Fruit fly (Drosophila melanogaster): ENCODE data around the gene CG31370.

CG31370 gene

DNA sequence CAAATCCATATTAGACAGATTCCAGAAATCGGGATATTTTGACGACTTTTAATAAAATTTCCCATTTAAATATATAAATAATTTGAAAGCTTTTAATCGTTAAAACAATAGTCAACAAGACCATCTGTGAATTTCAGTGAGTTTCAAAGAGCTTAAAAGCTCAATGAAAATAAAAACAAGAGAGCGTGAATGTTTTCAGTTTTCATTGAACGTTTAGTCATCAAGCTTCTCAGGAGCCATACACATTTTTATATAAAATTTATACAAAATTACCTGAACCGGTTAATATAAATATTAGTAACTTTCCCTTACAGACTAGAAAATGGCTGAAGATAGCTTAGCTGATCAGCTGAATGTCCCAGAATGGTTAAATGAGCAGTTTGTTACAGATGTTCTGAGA lies at the start of gene CG31370:
CG31370 (plus strand) TSS at position 226 of the 400 bp plus-strand sequence.
- no peak for TF ChIP-seq CG17801 (GFP tag; optimal IDR thresholded peaks at IDR 0.05; ENCODE audit: partially characterized antibody)

DNA sequence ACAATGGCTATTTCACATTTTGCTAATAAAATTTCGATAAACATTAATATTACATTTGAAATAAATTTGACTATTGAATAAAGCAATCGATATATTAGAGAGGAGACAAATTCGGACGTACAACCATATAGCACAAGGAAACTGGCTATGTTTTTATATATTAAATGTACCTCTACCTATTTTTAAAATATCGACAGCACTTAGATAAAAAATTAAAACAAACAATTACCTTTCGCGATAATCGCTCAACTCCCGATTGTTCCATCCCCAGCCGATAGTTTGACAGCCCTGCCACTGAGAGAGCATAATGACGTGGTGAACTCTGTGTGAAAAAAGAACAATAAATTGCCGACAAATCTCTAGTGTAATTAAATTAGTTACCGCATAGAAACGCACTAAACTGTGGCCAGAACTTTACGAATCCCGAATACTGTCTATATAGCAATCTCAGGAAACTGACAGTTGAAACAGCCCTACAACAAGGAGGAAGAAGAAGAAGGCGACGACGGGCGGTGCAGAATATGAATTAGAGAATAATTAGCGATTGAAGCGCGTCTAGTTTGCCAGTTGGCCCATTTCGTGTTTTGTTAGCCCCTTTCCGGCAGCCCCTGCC lies 43.5 kb upstream of the CG31370 start, which contains the start of gene CG11857:
CG11857 (plus strand) TSS at position 271 of the 613 bp plus-strand sequence.
- TF ChIP-seq CG17801 (GFP tag; optimal IDR thresholded peaks at IDR 0.05; ENCODE audit: partially characterized antibody) = peak; percentile 97

DNA sequence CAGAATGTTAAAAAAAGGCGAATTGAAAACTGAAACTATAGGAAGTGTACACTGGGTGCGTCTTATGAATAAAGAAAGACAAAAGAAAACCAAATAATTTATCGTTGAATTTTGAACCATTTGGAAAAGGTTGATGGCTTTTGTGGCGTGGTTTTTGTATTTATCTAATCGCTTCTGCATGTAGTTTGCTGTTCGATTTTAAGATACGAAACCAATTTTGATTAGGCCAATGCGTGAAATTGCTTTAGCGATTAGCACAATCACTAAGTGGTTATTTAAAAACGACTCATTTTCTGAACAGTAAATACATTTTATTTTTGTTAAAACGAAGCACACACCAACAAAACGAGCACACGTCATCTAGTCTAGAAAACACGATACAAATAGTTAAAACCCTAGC lies 41.6 kb upstream of the CG31370 start:
- no peak for TF ChIP-seq CG17801 (GFP tag; optimal IDR thresholded peaks at IDR 0.05; ENCODE audit: partially characterized antibody)

DNA sequence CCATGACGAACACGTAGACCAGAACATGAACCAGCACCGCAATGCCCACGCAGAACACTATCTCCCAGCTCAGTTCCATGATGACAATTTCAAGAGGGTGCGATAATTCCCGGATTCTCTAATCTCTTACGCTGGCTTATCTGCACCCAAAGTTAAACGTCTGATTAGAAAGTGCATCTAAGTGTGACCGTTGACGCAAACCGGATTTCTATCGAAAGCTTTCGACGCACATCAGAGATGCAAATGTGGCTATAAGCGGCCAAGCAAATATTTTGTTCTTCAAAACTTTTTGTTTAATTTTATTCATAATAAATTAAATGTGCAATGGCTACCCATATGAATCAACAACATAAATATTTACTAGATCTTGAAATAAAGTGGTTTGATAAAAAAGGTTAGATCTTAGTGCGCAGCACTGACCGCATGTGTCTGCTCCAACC lies 39.9 kb upstream of the CG31370 start, which contains the start of the genes Kdsr and CG11858:
Kdsr (minus strand) TSS at position 177 of the 440 bp plus-strand sequence.
CG11858 (plus strand) TSS at position 420 of the 440 bp plus-strand sequence.
- TF ChIP-seq CG17801 (GFP tag; optimal IDR thresholded peaks at IDR 0.05; ENCODE audit: partially characterized antibody) = peak; percentile 83

DNA sequence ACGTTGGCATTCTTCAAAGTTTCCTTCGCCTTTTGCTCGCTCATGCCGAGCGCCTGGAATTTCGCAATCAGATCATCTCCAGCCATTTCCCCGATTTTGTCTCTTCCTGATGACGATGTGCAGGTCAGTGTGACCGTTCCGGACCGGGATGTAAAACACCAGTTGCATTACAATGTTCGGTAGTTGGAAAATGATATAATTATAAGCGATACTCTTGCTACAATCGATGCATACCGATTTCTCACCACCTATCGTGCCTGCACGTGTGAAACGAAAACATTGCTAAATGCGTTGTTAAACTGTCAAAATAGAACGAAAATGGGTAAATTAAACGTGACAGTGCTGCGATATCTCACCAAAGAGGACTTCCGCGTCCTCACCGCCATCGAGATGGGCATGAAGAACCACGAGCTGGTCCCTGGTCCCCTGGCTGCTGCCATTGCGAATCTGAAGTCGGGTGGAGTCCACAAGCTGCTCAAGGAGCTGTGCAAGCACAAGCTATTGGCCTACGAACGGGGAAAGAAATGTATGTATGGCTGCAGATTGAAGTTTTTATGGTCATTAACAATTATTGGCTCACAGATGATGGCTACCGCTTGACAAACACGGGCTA lies 36.6 kb upstream of the CG31370 start, which contains the start of the genes GlnRS and RIOK2:
GlnRS (minus strand) TSS at position 133 of the 613 bp plus-strand sequence.
RIOK2 (plus strand) TSS at position 256 of the 613 bp plus-strand sequence.
- TF ChIP-seq CG17801 (GFP tag; optimal IDR thresholded peaks at IDR 0.05; ENCODE audit: partially characterized antibody) = peak; percentile 65

DNA sequence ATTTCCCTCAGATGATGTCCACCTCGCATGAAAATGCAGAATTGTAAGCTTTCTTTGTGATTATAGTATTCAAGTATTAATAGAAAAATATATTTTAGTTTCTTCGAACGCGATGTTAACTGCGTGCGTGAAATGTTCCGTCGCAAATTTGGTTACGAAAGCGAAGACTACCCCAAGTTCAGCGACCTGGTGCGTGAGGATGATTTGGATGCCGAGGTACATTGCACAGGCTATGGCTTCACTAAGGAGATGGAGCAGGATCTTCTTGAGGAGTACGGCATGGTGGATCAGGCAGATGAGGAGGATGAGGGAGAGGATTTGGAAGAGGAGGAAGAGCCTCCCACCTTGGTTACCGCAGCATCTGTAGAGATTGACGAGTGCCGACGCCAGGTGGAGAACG lies 35.5 kb upstream of the CG31370 start:
- no peak for TF ChIP-seq CG17801 (GFP tag; optimal IDR thresholded peaks at IDR 0.05; ENCODE audit: partially characterized antibody)

DNA sequence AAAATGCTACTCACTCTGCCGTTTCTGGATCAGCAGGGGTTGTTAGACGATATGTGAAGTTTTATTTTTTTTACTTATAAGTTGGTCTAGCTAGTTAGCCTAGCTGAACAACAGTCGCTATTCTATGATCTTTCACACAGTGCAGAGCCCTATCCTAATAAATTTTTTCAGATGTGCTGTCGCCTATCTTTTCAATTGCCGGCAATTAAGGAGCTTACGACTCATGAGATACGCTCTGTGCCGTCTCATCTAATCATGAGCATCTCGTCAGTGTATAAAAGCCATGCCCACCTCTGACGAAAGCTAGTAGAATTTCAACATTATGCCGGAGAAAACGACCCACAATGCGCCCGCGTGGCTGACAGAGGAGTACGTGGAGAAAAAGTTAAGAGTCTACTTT lies 32.4 kb upstream of the CG31370 start, which contains the start of the genes CG11889 and CG11891:
CG11889 (plus strand) TSS at position 301 of the 400 bp plus-strand sequence.
CG11891 (plus strand) TSS at position 301 of the 400 bp plus-strand sequence.
- no peak for TF ChIP-seq CG17801 (GFP tag; optimal IDR thresholded peaks at IDR 0.05; ENCODE audit: partially characterized antibody)

DNA sequence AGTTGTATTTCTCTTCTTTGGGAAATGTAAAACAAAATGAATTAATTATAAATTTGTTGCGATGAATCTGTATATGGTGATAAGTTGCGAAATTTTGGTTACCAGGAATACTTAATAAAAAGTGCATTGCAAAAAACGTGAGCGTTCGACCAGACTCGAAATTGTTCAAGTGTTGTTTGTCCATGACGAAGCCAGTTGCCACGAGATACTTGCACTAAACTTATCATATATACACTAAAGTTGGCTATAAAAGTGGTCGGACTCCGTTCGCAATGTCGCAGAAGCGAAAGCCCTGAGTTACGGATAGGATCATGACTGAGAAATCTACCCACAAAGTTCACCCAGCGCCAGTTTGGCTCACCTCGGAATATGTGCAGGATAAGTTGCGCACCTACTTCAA lies 28.7 kb upstream of the CG31370 start, which contains the start of gene CG11878:
CG11878 (plus strand) TSS at position 301 of the 400 bp plus-strand sequence.
- no peak for TF ChIP-seq CG17801 (GFP tag; optimal IDR thresholded peaks at IDR 0.05; ENCODE audit: partially characterized antibody)

DNA sequence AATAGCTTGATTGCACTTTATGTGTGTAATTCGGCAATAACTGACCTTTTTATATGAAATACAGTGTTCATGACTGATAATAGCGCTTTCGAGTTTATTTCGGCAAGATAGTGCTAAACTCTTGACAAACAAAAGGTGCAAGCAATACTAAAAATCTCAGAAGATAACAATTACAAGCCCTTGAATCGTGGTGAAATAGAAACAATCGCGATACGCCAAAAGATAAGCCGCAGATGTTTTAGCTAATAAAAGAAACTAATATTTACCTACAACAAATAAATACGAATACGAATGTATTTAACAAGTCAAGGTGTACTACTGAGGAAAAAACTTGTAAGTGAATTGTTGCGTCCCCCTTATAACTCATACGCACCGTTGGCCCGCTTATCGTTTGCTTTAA lies 27.0 kb upstream of the CG31370 start:
- TF ChIP-seq CG17801 (GFP tag; optimal IDR thresholded peaks at IDR 0.05; ENCODE audit: partially characterized antibody) = peak; percentile 77

DNA sequence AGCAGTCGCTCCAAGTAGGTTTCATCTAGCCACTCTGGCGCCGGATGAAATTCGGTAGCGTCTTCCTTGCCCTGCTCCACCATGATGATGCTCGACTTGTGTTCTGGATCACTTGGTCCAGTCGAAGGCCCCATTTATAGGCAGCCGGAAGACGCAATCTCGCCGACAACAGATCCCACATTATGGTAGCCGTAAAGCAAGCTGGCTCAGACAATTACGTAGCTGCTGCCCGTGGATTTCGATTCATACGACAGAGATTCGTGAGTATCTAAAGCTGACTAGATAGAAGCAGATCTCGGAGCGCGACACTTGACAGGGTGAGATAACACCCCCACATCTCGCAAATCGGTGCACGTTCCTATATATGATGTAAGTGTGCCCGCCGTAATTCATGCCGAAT lies 25.2 kb upstream of the CG31370 start, which contains the start of gene CG10513:
CG10513 (minus strand) TSS at position 101 of the 400 bp plus-strand sequence.
- TF ChIP-seq CG17801 (GFP tag; optimal IDR thresholded peaks at IDR 0.05; ENCODE audit: partially characterized antibody) = no peak

DNA sequence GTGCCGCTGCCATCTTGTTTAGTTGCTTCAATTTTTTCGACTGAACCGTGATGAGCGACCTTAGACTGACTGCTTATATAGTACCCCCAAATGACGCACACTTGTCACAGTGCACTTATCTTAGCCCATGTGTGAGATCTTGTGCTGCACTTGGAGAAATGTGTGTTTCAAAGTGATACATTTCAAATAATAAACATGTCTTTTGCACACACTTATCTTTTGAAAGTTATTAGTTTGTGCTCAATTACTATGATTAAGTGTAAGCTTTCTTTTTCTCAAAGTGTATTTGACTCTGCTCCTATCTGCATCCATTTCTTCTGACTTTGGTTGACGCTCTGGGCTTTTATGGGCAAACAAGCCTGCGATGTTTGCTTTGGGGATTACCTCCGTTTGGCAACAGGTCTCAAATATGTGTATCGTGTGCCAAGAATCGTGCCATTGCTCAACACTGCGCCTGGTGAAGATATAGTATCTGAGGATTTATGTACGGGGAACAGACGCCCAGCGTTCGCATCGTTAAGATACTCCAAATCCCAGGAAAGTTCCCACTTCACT lies 22.4 kb upstream of the CG31370 start, which contains the start of gene CG10514:
CG10514 (minus strand) TSS at position 51 of the 555 bp plus-strand sequence.
- TF ChIP-seq CG17801 (GFP tag; optimal IDR thresholded peaks at IDR 0.05; ENCODE audit: partially characterized antibody) = no peak

DNA sequence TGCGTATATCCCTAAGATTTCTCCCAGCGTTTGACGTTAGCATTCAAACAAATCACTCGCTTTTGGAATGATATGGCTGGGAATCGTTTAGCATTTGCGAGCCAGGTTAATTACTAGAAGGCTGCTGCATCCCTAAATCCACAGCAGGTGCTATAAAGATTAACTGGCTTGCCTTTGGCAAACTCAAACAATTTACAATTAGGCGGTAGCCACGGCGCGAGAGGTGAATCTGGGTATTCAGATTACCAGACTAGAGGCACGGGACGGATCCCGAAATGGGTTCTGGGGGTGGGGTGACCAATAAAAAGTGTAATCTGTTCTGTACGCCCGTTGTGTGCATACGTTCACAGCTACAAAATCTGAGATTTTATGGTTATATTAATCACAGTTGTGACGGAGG lies 21.1 kb upstream of the CG31370 start, which contains the start of gene CG11892:
CG11892 (plus strand) TSS at position 384 of the 400 bp plus-strand sequence.
- TF ChIP-seq CG17801 (GFP tag; optimal IDR thresholded peaks at IDR 0.05; ENCODE audit: partially characterized antibody) = peak; percentile 29

DNA sequence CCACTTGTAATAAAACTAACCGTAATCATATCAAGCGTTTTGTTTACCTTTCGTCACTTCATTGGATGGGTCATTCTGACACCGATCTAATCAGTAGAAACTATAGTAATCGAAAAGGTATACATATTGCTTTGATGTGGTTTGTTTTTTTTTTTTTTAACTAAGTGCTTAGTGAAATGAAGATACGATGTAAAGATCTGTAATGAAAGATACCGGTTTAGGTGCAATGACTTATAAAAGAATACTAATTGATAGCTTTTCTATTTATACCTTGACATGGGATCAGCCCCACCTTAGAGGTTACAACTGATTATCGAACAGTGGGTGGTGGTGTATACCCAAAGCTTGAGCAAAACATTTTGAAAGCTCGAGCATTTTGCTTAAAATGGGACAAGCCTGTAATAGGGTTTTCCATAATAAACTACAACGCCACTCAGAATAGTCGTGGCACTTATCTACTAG lies 19.0 kb upstream of the CG31370 start, which contains the start of gene CG31300:
CG31300 (plus strand) TSS at position 412 of the 462 bp plus-strand sequence.
- TF ChIP-seq CG17801 (GFP tag; optimal IDR thresholded peaks at IDR 0.05; ENCODE audit: partially characterized antibody) = no peak

DNA sequence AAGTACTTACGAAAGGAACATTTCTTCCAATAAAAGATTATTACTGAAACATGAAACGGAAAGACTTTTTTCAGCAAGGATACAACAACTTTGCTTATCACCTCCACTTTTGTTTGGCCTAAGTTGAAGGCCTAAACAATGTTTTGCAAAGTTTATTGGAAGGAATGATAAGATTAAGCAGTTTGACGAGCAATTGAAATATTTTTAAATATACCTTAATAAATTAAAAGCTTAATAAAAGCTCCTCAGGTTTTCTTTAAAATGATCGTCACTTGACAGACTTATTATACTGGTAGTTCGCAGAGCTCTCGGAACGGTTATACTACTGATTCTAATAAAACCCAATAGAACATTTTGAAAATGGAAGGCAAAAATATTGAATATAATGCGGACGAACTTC lies 17.1 kb upstream of the CG31370 start, which contains the start of gene CG31104:
CG31104 (plus strand) TSS at position 301 of the 400 bp plus-strand sequence.
- TF ChIP-seq CG17801 (GFP tag; optimal IDR thresholded peaks at IDR 0.05; ENCODE audit: partially characterized antibody) = no peak

DNA sequence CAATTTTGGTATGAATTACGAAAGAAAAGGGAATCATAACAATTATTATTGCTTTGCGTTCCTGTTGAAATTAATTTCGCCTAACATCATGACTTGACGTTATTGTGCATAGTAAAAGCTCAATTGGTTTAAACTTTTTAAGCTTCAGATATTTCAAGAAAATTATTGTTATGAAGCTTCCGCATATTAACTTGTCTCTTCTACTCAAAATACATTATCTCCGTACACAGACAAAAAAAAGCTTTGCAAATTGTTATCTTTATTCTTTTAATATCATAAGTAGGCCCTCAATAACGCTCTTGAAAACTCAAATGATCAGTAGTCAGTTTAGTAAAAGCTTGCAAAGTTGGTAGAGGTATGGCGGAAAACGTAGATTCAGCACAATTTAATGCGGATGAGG lies 15.1 kb upstream of the CG31370 start, which contains the start of gene CG13658:
CG13658 (plus strand) TSS at position 347 of the 400 bp plus-strand sequence.
- peak; percentile 40 for TF ChIP-seq CG17801 (GFP tag; optimal IDR thresholded peaks at IDR 0.05; ENCODE audit: partially characterized antibody)
